Worm (Caenorhabditis elegans): ENCODE results near the gene hmgs-1.
A peak's percentile ranks its signal among the peaks of the same experiment; 100 is the strongest.

DNA sequence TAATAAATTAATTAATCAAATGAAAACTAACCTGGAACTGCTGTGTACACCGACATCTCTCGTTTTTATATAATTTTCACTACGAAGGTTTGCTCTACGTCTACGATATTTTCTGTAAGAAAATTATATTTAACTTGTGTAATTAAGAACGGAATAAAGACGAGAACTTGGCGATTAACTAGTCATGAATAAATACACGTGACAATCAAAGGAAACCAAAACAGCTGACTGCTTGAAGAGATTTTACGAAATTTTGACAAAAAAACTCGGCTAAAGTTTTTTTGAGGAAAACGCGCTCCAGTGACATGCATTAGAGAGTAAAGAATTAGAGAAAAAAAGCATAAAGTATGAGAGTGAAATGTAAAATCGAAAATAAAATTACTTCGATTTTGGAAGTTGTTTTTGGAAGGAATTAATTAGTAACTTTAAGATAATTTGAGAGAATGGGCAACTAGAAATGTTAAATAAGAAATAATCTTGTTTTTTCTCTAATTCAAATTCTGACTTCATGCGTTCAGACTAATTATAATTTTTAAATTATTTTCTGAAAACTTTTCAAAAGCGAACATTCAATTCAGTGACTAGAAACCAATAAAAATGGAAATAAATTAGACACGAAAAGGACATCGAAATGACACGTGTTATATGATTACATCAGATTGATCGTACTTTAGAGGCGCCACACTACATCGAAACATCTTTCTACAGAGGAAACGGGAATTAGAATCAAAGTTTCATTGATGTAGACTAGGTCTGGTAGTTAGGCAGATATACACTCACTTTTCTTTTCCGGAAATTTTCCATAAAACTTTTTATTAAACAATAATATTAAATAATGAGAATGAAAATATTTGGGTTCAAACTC, 3.0 kb upstream of the hmgs-1 start, which contains the start of gene F25B4.7:
- TF ChIP-seq nhr-12 (tag; optimal IDR thresholded peaks at IDR 0.05) = no peak
- peak; percentile 41 for TF ChIP-seq nhr-21 (tag; optimal IDR thresholded peaks at IDR 0.05)
- no peak for TF ChIP-seq lin-11 (tag; optimal IDR thresholded peaks at IDR 0.05)
- no peak for TF ChIP-seq nhr-11 (tag; optimal IDR thresholded peaks at IDR 0.05)
- no peak for TF ChIP-seq lin-39 (tag; optimal IDR thresholded peaks at IDR 0.05)
- no peak for TF ChIP-seq egl-27 (tag; optimal IDR thresholded peaks at IDR 0.05)
- no peak for TF ChIP-seq nhr-6 (tag; optimal IDR thresholded peaks at IDR 0.05)
- no peak for TF ChIP-seq skn-1 (tag; optimal IDR thresholded peaks at IDR 0.05)
- no peak for TF ChIP-seq ama-1 (optimal IDR thresholded peaks at IDR 0.05)
- TF ChIP-seq nhr-23 (tag; optimal IDR thresholded peaks at IDR 0.05) = no peak
- TF ChIP-seq snpc-4 (tag; optimal IDR thresholded peaks at IDR 0.05) = no peak
- TF ChIP-seq mbf-1 (tag; optimal IDR thresholded peaks at IDR 0.05) = no peak
- no peak for TF ChIP-seq elt-1 (tag; optimal IDR thresholded peaks at IDR 0.05)
- peak; percentile 40 for TF ChIP-seq fos-1 (tag; optimal IDR thresholded peaks at IDR 0.05)
